Fruit fly (Drosophila melanogaster) whole organism, embryonic: ENCODE measurements around the gene dachs.

Experiments
- Blimp-1 ChIP-seq: fragments of 200-800 bp; sonication (Bioruptor generic); optimal IDR thresholded peaks from 3 replicates; lab custom pipeline; 2018; ENCODE audit warnings: missing biosample characterization, missing genetic modification characterization, mild to moderate bottlenecking, moderate library complexity, missing genetic modification reagents
- CG10274 ChIP-seq: fragments of 200-800 bp; sonication (Bioruptor generic); optimal IDR thresholded peaks from 3 replicates; lab custom pipeline; 2017; ENCODE audit warnings: missing biosample characterization, mild to moderate bottlenecking, missing genetic modification characterization
- CG11504 ChIP-seq: fragments of 200-800 bp; sonication (Bioruptor generic); optimal IDR thresholded peaks from 3 replicates; lab custom pipeline; 2019; ENCODE audit warnings: missing biosample characterization, mild to moderate bottlenecking, missing genetic modification characterization, moderate library complexity
- CG12391 ChIP-seq: fragments of 200-800 bp; sonication (Bioruptor generic); optimal IDR thresholded peaks from 3 replicates; lab custom pipeline; 2018; ENCODE audit warnings: missing biosample characterization, mild to moderate bottlenecking, missing genetic modification characterization, moderate library complexity
- CG12769 ChIP-seq: fragments of 200-800 bp; sonication (Bioruptor generic); optimal IDR thresholded peaks from 2 replicates; lab custom pipeline; 2019; ENCODE audit warnings: missing biosample characterization, mild to moderate bottlenecking, missing genetic modification characterization, moderate library complexity
- CG1529 ChIP-seq: fragments of 200-800 bp; sonication (Bioruptor generic); optimal IDR thresholded peaks from 3 replicates; lab custom pipeline; 2018; ENCODE audit warnings: missing biosample characterization, missing genetic modification characterization
- CG1647 ChIP-seq: fragments of 200-800 bp; sonication (Bioruptor generic); optimal IDR thresholded peaks from 3 replicates; lab custom pipeline; 2016; ENCODE audit warnings: missing biosample characterization, missing genetic modification characterization
- CG17359 ChIP-seq: fragments of 200-800 bp; sonication (Bioruptor generic); optimal IDR thresholded peaks from 3 replicates; lab custom pipeline; 2018; ENCODE audit warnings: missing biosample characterization, mild to moderate bottlenecking, missing genetic modification characterization, moderate library complexity
- CG2116 ChIP-seq: fragments of 200-800 bp; sonication (Bioruptor generic); optimal IDR thresholded peaks from 3 replicates; lab custom pipeline; 2018; ENCODE audit warnings: missing biosample characterization, mild to moderate bottlenecking, missing genetic modification characterization
- CG30431 ChIP-seq: fragments of 200-800 bp; sonication (Bioruptor generic); optimal IDR thresholded peaks from 2 replicates; lab custom pipeline; 2017; ENCODE audit warnings: missing biosample characterization, missing genetic modification characterization
- CG3407 ChIP-seq: fragments of 200-800 bp; sonication (Bioruptor generic); optimal IDR thresholded peaks from 2 replicates; lab custom pipeline; 2018; ENCODE audit warnings: missing biosample characterization, mild to moderate bottlenecking, missing genetic modification characterization
- CG5245 ChIP-seq: fragments of 200-800 bp; sonication (Bioruptor generic); optimal IDR thresholded peaks from 3 replicates; lab custom pipeline; 2016; ENCODE audit warnings: missing biosample characterization, missing genetic modification characterization
- CG8281 ChIP-seq: fragments of 200-800 bp; sonication (Bioruptor generic); optimal IDR thresholded peaks from 2 replicates; lab custom pipeline; 2018; ENCODE audit warnings: missing biosample characterization, mild to moderate bottlenecking, missing genetic modification characterization, moderate library complexity
- CG8924 ChIP-seq: fragments of 200-800 bp; optimal IDR thresholded peaks from 3 replicates; lab custom pipeline; 2019; ENCODE audit warnings: missing biosample characterization, mild to moderate bottlenecking, missing genetic modification characterization, moderate library complexity
- CG9215 ChIP-seq: fragments of 200-800 bp; sonication (Bioruptor generic); IDR thresholded peaks from 2 replicates; pipeline ENCODE4 v1.3.6; 2022; ENCODE audit warnings: missing biosample characterization, missing genetic modification characterization
- CG9817 ChIP-seq: fragments of 200-800 bp; sonication (Bioruptor generic); optimal IDR thresholded peaks from 2 replicates; lab custom pipeline; 2018; ENCODE audit warnings: missing biosample characterization, mild to moderate bottlenecking, missing genetic modification characterization, moderate library complexity
- CrebB ChIP-seq: fragments of 200-800 bp; sonication (Bioruptor generic); optimal IDR thresholded peaks from 3 replicates; lab custom pipeline; 2018; ENCODE audit warnings: missing biosample characterization, mild to moderate bottlenecking, missing genetic modification characterization
- D ChIP-seq, 2 experiments: fragments of 200-800 bp in 1 of 2; fragments of >200 bp in 1 of 2; sonication (Bioruptor generic) in 1 of 2; optimal IDR thresholded peaks; 2 replicates in 1 of 2; 3 replicates in 1 of 2; lab custom pipeline; 2017; ENCODE audit warnings: mild to moderate bottlenecking in 1 of 2, missing biosample characterization in 1 of 2, missing genetic modification characterization in 1 of 2, missing genetic modification reagents in 1 of 2
- E2f2 ChIP-seq: fragments of 200-800 bp; sonication (Bioruptor generic); IDR thresholded peaks from 2 replicates; pipeline ENCODE4 v1.3.6; 2022; ENCODE audit warnings: missing biosample characterization, missing genetic modification characterization
- Fer1 ChIP-seq: fragments of 200-800 bp; sonication (Bioruptor generic); optimal IDR thresholded peaks from 2 replicates; lab custom pipeline; 2017; ENCODE audit warnings: missing biosample characterization, mild to moderate bottlenecking, missing genetic modification characterization
- Jarid2 ChIP-seq: fragments of 200-800 bp; sonication (Bioruptor generic); optimal IDR thresholded peaks from 3 replicates; lab custom pipeline; 2017; ENCODE audit warnings: mild to moderate bottlenecking, missing biosample characterization, missing genetic modification reagents, missing genetic modification characterization
- Mrtf ChIP-seq: fragments of 200-800 bp; sonication (Bioruptor generic); IDR thresholded peaks from 3 replicates; pipeline ENCODE4 v1.3.6; 2022; ENCODE audit warnings: missing biosample characterization, missing genetic modification characterization
- Myb ChIP-seq: fragments of 200-800 bp; sonication (Bioruptor generic); optimal IDR thresholded peaks from 2 replicates; lab custom pipeline; 2016; ENCODE audit warnings: missing biosample characterization, missing genetic modification characterization
- Rfx ChIP-seq: fragments of 200-800 bp; sonication (Bioruptor generic); IDR thresholded peaks from 2 replicates; pipeline ENCODE4 v1.3.6; 2022; ENCODE audit warnings: missing biosample characterization, missing genetic modification characterization
- Side ChIP-seq: fragments of 200-800 bp; sonication (Bioruptor generic); optimal IDR thresholded peaks from 2 replicates; lab custom pipeline; 2016; ENCODE audit warnings: missing biosample characterization, missing genetic modification characterization
- Spps ChIP-seq: fragments of 200-800 bp; sonication (Bioruptor generic); optimal IDR thresholded peaks from 2 replicates; lab custom pipeline; 2018; ENCODE audit warnings: missing biosample characterization, mild to moderate bottlenecking, missing genetic modification characterization
- chif ChIP-seq, 2 experiments: fragments of 200-800 bp; sonication (Bioruptor generic); optimal IDR thresholded peaks; 3 replicates each; lab custom pipeline; 2016; ENCODE audit warnings: missing biosample characterization in 2 of 2, missing genetic modification characterization in 2 of 2
- croc ChIP-seq: fragments of 200-800 bp; sonication (Bioruptor generic); conservative IDR thresholded peaks from 3 replicates; pipeline ENCODE4 v1.3.6; 2022; ENCODE audit warnings: missing biosample characterization, missing genetic modification characterization
- dmrt11E ChIP-seq: fragments of 200-800 bp; sonication (Bioruptor generic); optimal IDR thresholded peaks from 3 replicates; lab custom pipeline; 2018; ENCODE audit warnings: missing biosample characterization, mild to moderate bottlenecking, missing genetic modification characterization, moderate library complexity
- eve ChIP-seq, 2 experiments: fragments of >200 bp; optimal IDR thresholded peaks; 2 replicates each; lab custom pipeline; 2017; ENCODE audit warnings: missing biosample characterization in 2 of 2, missing genetic modification characterization in 2 of 2
- eyg ChIP-seq: fragments of 200-800 bp; sonication (Bioruptor generic); optimal IDR thresholded peaks from 3 replicates; lab custom pipeline; 2016; ENCODE audit warnings: missing biosample characterization, missing genetic modification characterization
- fd64A ChIP-seq: fragments of 200-800 bp; sonication (Bioruptor generic); optimal IDR thresholded peaks from 3 replicates; lab custom pipeline; 2018; ENCODE audit warnings: missing biosample characterization, mild to moderate bottlenecking, missing genetic modification characterization
- fd96Cb ChIP-seq: fragments of 200-800 bp; sonication (Bioruptor generic); optimal IDR thresholded peaks from 2 replicates; lab custom pipeline; 2018; ENCODE audit warnings: missing biosample characterization, mild to moderate bottlenecking, missing genetic modification characterization, moderate library complexity
- gem ChIP-seq: fragments of 200-800 bp; sonication (Bioruptor generic); optimal IDR thresholded peaks from 2 replicates; lab custom pipeline; 2019; ENCODE audit warnings: missing biosample characterization, mild to moderate bottlenecking, missing genetic modification characterization, moderate library complexity
- hb ChIP-seq: fragments of 200-800 bp; sonication (Bioruptor generic); IDR thresholded peaks from 3 replicates; pipeline ENCODE4 v1.3.6; 2022; ENCODE audit warnings: missing biosample characterization, missing genetic modification characterization; ENCODE audit not compliant: partially characterized antibody
- inv ChIP-seq: fragments of 200-800 bp; sonication (Bioruptor generic); IDR thresholded peaks from 2 replicates; pipeline ENCODE4 v1.3.6; 2022; ENCODE audit warnings: missing biosample characterization, missing genetic modification characterization; ENCODE audit not compliant: partially characterized antibody
- kay ChIP-seq: fragments of 200-800 bp; sonication (Bioruptor generic); optimal IDR thresholded peaks from 2 replicates; lab custom pipeline; 2016; ENCODE audit warnings: missing biosample characterization, missing genetic modification characterization
- kni ChIP-seq: fragments of 200-800 bp; sonication (Bioruptor generic); optimal IDR thresholded peaks from 3 replicates; lab custom pipeline; 2017; ENCODE audit warnings: mild to moderate bottlenecking, missing biosample characterization, missing genetic modification reagents, missing genetic modification characterization
- nau ChIP-seq: fragments of 200-800 bp; sonication (Bioruptor generic); optimal IDR thresholded peaks from 3 replicates; lab custom pipeline; 2017; ENCODE audit warnings: missing biosample characterization, mild to moderate bottlenecking, missing genetic modification characterization, missing genetic modification reagents
- nom ChIP-seq: fragments of 200-800 bp; sonication (Bioruptor generic); optimal IDR thresholded peaks from 2 replicates; lab custom pipeline; 2017; ENCODE audit warnings: missing biosample characterization, missing genetic modification characterization, mild to moderate bottlenecking, moderate library complexity, missing genetic modification reagents
- pita ChIP-seq: fragments of 200-800 bp; sonication (Bioruptor generic); optimal IDR thresholded peaks from 2 replicates; lab custom pipeline; 2017; ENCODE audit warnings: missing biosample characterization, mild to moderate bottlenecking, missing genetic modification characterization
- row ChIP-seq: fragments of 200-800 bp; sonication (Bioruptor generic); IDR thresholded peaks from 3 replicates; pipeline ENCODE4 v1.3.6; 2022; ENCODE audit warnings: missing biosample characterization, missing genetic modification characterization
- sc ChIP-seq, 3 experiments: fragments of >200 bp in 2 of 3; fragments of 200-800 bp in 1 of 3; sonication (Bioruptor generic) in 1 of 3; optimal IDR thresholded peaks; 2 replicates in 2 of 3; 3 replicates in 1 of 3; lab custom pipeline; 2017; ENCODE audit warnings: mild to moderate bottlenecking in 1 of 3, missing biosample characterization in 1 of 3, missing genetic modification characterization in 1 of 3, missing genetic modification reagents in 1 of 3
- sens ChIP-seq: fragments of 200-800 bp; sonication (Bioruptor generic); peaks from one replicate; lab custom pipeline; 2016; ENCODE audit warnings: missing biosample characterization, missing genetic modification characterization
- stc ChIP-seq: fragments of 200-800 bp; sonication (Bioruptor generic); IDR thresholded peaks from 2 replicates; pipeline ENCODE4 v1.3.6; 2022; ENCODE audit warnings: missing biosample characterization, missing genetic modification characterization
- tin ChIP-seq: fragments of 200-800 bp; sonication (Bioruptor generic); optimal IDR thresholded peaks from 3 replicates; lab custom pipeline; 2016; ENCODE audit warnings: missing biosample characterization, missing genetic modification characterization
- tll ChIP-seq, 2 experiments: fragments of 200-800 bp in 1 of 2; fragments of >200 bp in 1 of 2; sonication (Bioruptor generic) in 1 of 2; optimal IDR thresholded peaks; 2 replicates each; lab custom pipeline; 2017 to 2019; ENCODE audit warnings: missing biosample characterization in 2 of 2, missing genetic modification characterization in 2 of 2, mild to moderate bottlenecking in 1 of 2, moderate library complexity in 1 of 2
- vvl ChIP-seq: fragments of 200-800 bp; sonication (Bioruptor generic); IDR thresholded peaks from 2 replicates; pipeline ENCODE4 v1.3.6; 2022; ENCODE audit warnings: missing biosample characterization, missing genetic modification characterization

The dachs gene

dm6 chr2L:8423460-8424089, 43.0 kb upstream of the dachs start (continued):
- TF ChIP-seq sens (GFP tag; lab: Kevin White, UChicago) (peak; percentile 84), fd64A (GFP tag; lab: Kevin White, UChicago) (peak; percentile 42), CG12769 (no peak), Blimp-1 (GFP tag; lab: Kevin White, UChicago) (peak; percentile 23), CG30431 (GFP tag; lab: Kevin White, UChicago) (no peak), eyg (GFP tag; lab: Kevin White, UChicago) (no peak), CG1529 (peak; percentile 27), chif (GFP tag; optimal IDR thresholded peaks at IDR 0.05; lab: Kevin White, UChicago) (peak in 1 of 2 experiments; percentile 47), CG10274 (GFP tag; lab: Kevin White, UChicago) (no peak), CG8924 (tag; lab: Kevin White, UChicago) (peak; percentile 15), Rfx (GFP tag; lab: Robert Waterston, UW) (no peak), CG2116 (GFP tag; lab: Kevin White, UChicago) (peak; percentile 8), dmrt11E (tag; lab: Kevin White, UChicago) (peak; percentile 31), kni (GFP tag; lab: Kevin White, UChicago) (peak; percentile 63), row (peak; percentile 46; the same call in 2 of the 3 replicates), E2f2 (GFP tag; lab: Robert Waterston, UW) (no peak), hb (GFP tag; lab: Robert Waterston, UW) (no peak), D (optimal IDR thresholded peaks at IDR 0.05; lab: Kevin White, UChicago) (peak; percentile 43), D (GFP tag; optimal IDR thresholded peaks at IDR 0.05; lab: Kevin White, UChicago) (no peak), CG12391 (tag; lab: Kevin White, UChicago) (peak; percentile 14), stc (GFP tag; lab: Robert Waterston, UW) (no peak), Jarid2 (GFP tag; lab: Kevin White, UChicago) (no peak), Fer1 (GFP tag; lab: Kevin White, UChicago) (no peak), vvl (GFP tag; lab: Robert Waterston, UW) (0 out of 2 replicates have a peak, but pooled peaks have one; percentile 6), tin (GFP tag; lab: Kevin White, UChicago) (no peak), eve (GFP tag; optimal IDR thresholded peaks at IDR 0.05; lab: Kevin White, UChicago) (peak in 1 of 2 experiments; percentile 67), inv (GFP tag; lab: Robert Waterston, UW) (no peak), gem (tag; lab: Kevin White, UChicago) (peak; percentile 36), Mrtf (GFP tag; lab: Robert Waterston, UW) (no peak), CG9817 (tag; lab: Kevin White, UChicago) (no peak), sc (optimal IDR thresholded peaks at IDR 0.05; lab: Kevin White, UChicago) (no peak), sc (GFP tag; optimal IDR thresholded peaks at IDR 0.05; lab: Kevin White, UChicago) (peak; percentile 9), CrebB (tag; lab: Kevin White, UChicago) (peak; percentile 6), CG3407 (GFP tag; lab: Kevin White, UChicago) (peak; percentile 24), fd96Cb (no peak), CG9215 (GFP tag; lab: Robert Waterston, UW) (no peak), nau (peak; percentile 14), nom (GFP tag; lab: Kevin White, UChicago) (peak; percentile 39), CG11504 (tag; lab: Kevin White, UChicago) (peak; percentile 21), tll (GFP tag; optimal IDR thresholded peaks at IDR 0.05; lab: Kevin White, UChicago) (no peak), Myb (no peak), CG8281 (tag; lab: Kevin White, UChicago) (peak; percentile 22), kay (GFP tag; lab: Kevin White, UChicago) (peak; percentile 14), CG17359 (tag; lab: Kevin White, UChicago) (peak; percentile 14), Spps (tag; lab: Kevin White, UChicago) (peak; percentile 29), CG5245 (GFP tag; lab: Kevin White, UChicago) (no peak), croc (GFP tag; lab: Robert Waterston, UW) (no peak), pita (GFP tag; lab: Kevin White, UChicago) (no peak), Side (no peak), CG1647 (GFP tag; lab: Kevin White, UChicago) (no peak)
